Fruit fly (Drosophila melanogaster): ENCODE data around the gene viaf.

The viaf gene

dm6 chr3L:12002321-12003248, 9.6 kb upstream of the viaf start, which contains the start of the genes Pop2 and CG6928:
Gene Pop2 (minus strand): TSS chr3L:12002915.
Gene CG6928 (plus strand): TSS chr3L:12003155.
- TF ChIP-seq br (GFP tag; optimal IDR thresholded peaks at IDR 0.05) = peak; percentile 68
- TF ChIP-seq brk (GFP tag; optimal IDR thresholded peaks at IDR 0.05) = no peak
- no peak for TF ChIP-seq Abd-B (GFP tag; optimal IDR thresholded peaks at IDR 0.05)
- TF ChIP-seq Vsx2 (GFP tag; optimal IDR thresholded peaks at IDR 0.05; ENCODE audit: partially characterized antibody) = no peak
- TF ChIP-seq dl (GFP tag; optimal IDR thresholded peaks at IDR 0.05; ENCODE audit: insufficient read depth in 1 of 2, partially characterized antibody in 2 of 2) = no peak
- TF ChIP-seq woc (GFP tag; optimal IDR thresholded peaks at IDR 0.05) = peak; percentile 51
- peak; percentile 14 for TF ChIP-seq Hr83 (GFP tag; optimal IDR thresholded peaks at IDR 0.05; ENCODE audit: poor library complexity, severe bottlenecking)
- peak; percentile 48 for TF ChIP-seq dsf (GFP tag; optimal IDR thresholded peaks at IDR 0.05; ENCODE audit: borderline replicate concordance)
- peak; percentile 38 for TF ChIP-seq sage (GFP tag; optimal IDR thresholded peaks at IDR 0.05)
- no peak for TF ChIP-seq tai (GFP tag; optimal IDR thresholded peaks at IDR 0.05)
- TF ChIP-seq Mio (GFP tag; optimal IDR thresholded peaks at IDR 0.05) = no peak
- TF ChIP-seq Myc (optimal IDR thresholded peaks at IDR 0.05) = peak; percentile 58
- peak; percentile 34 for TF ChIP-seq dmrt93B (GFP tag; optimal IDR thresholded peaks at IDR 0.05)
- peak; percentile 48 for TF ChIP-seq GATAd (GFP tag; optimal IDR thresholded peaks at IDR 0.05)
- peak; percentile 85 for TF ChIP-seq Hnf4 (GFP tag; optimal IDR thresholded peaks at IDR 0.05)
- peak; percentile 71 for TF ChIP-seq Jra (GFP tag; optimal IDR thresholded peaks at IDR 0.05)
- TF ChIP-seq fru (GFP tag; optimal IDR thresholded peaks at IDR 0.05) = peak; percentile 73
- TF ChIP-seq HLH106 (tag; optimal IDR thresholded peaks at IDR 0.05) = peak; percentile 45
- TF ChIP-seq pan (optimal IDR thresholded peaks at IDR 0.05) = no peak
- peak; percentile 75 for TF ChIP-seq sv (GFP tag; optimal IDR thresholded peaks at IDR 0.05)
- TF ChIP-seq foxo (GFP tag; optimal IDR thresholded peaks at IDR 0.05) = peak in 1 of 2 experiments; percentile 75
- TF ChIP-seq Dif (GFP tag; optimal IDR thresholded peaks at IDR 0.05; ENCODE audit: partially characterized antibody) = no peak
- no peak for TF ChIP-seq Rel (GFP tag; optimal IDR thresholded peaks at IDR 0.05)
- TF ChIP-seq Rel (tag; optimal IDR thresholded peaks at IDR 0.05) = peak; percentile 5
- TF ChIP-seq rgr (GFP tag; optimal IDR thresholded peaks at IDR 0.05) = peak; percentile 82
- TF ChIP-seq CG9705 (GFP tag; optimal IDR thresholded peaks at IDR 0.05) = peak; percentile 20
- no peak for TF ChIP-seq lola (GFP tag; optimal IDR thresholded peaks at IDR 0.05)
- TF ChIP-seq OdsH (GFP tag; optimal IDR thresholded peaks at IDR 0.05) = peak; percentile 71
- peak; percentile 70 for TF ChIP-seq psq (GFP tag; optimal IDR thresholded peaks at IDR 0.05)
- peak; percentile 79 for TF ChIP-seq h (GFP tag; optimal IDR thresholded peaks at IDR 0.05)
- TF ChIP-seq Sp1 (GFP tag; optimal IDR thresholded peaks at IDR 0.05) = peak; percentile 42
- peak; percentile 67 for TF ChIP-seq ey (GFP tag; optimal IDR thresholded peaks at IDR 0.05)

dm6 chr3L:11997959-11998358, 5.0 kb upstream of the viaf start, which contains the start of gene Grip163:
Gene Grip163 (minus strand): TSS chr3L:11998138.
- no peak for TF ChIP-seq N (GFP tag; optimal IDR thresholded peaks at IDR 0.05)
- TF ChIP-seq Myc (optimal IDR thresholded peaks at IDR 0.05) = no peak
- TF ChIP-seq Hnf4 (GFP tag; optimal IDR thresholded peaks at IDR 0.05) = no peak
- TF ChIP-seq Vsx2 (GFP tag; optimal IDR thresholded peaks at IDR 0.05; ENCODE audit: partially characterized antibody) = no peak
- no peak for TF ChIP-seq OdsH (GFP tag; optimal IDR thresholded peaks at IDR 0.05)
- TF ChIP-seq psq (GFP tag; optimal IDR thresholded peaks at IDR 0.05) = no peak
- TF ChIP-seq Abd-B (GFP tag; optimal IDR thresholded peaks at IDR 0.05) = no peak
- no peak for TF ChIP-seq Mio (GFP tag; optimal IDR thresholded peaks at IDR 0.05)
- TF ChIP-seq dsf (GFP tag; optimal IDR thresholded peaks at IDR 0.05; ENCODE audit: borderline replicate concordance) = no peak
- no peak for TF ChIP-seq Dfd (GFP tag; optimal IDR thresholded peaks at IDR 0.05)
- TF ChIP-seq tai (GFP tag; optimal IDR thresholded peaks at IDR 0.05) = no peak
- TF ChIP-seq CG9705 (GFP tag; optimal IDR thresholded peaks at IDR 0.05) = no peak
- no peak for TF ChIP-seq fru (GFP tag; optimal IDR thresholded peaks at IDR 0.05)
- TF ChIP-seq CrebA (GFP tag; optimal IDR thresholded peaks at IDR 0.05; ENCODE audit: borderline replicate concordance) = no peak
- no peak for TF ChIP-seq rgr (GFP tag; optimal IDR thresholded peaks at IDR 0.05)
- TF ChIP-seq br (GFP tag; optimal IDR thresholded peaks at IDR 0.05) = no peak
- TF ChIP-seq woc (GFP tag; optimal IDR thresholded peaks at IDR 0.05) = no peak

Measured in whole organism, wandering third instar larva.